Fruit fly (Drosophila melanogaster): ENCODE measurements around the gene CG32971.

Gene CG32971

DNA sequence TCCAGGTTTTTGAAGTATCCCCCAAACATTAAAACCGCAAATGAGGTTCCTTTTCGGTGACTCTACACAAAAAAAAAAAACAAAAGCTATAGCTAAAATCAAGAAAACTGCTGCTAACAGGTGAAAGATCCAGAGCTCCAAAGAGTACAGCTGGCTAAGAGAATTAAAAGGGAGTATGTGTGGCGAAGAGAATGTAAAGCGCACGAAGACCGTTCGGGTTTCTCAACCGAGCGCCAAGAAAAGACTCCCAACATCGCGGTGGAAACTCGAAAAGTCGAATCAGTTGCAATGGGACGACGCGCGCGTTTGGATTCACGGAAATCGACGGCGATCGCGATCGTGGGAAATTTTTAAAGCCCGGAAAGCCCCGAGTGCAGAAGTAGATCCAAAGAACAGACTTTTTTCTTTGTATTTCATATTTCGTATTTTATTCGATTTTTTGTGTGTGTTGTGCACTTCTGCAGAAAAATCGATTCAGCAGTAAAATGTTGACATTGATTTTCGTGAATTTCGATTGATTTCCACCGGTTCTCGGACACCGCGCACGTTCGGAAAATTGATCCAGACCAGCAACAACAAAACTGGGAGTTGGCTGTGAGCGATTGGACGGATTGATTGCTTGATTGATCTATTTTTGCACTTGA lies 26.2 kb downstream of the CG32971 start:
- TF ChIP-seq Ets98B (GFP tag; IDR thresholded peaks at IDR 0.05) (peak; percentile 19; the same call in 1 of the 2 replicates), CG15710 (tag; optimal IDR thresholded peaks at IDR 0.05) (no peak), CG13204 (GFP tag; optimal IDR thresholded peaks at IDR 0.05) (peak; percentile 19), CG12605 (GFP tag; IDR thresholded peaks at IDR 0.05) (peak; percentile 10; the same call in 1 of the 2 replicates), CG14655 (GFP tag; optimal IDR thresholded peaks at IDR 0.05) (no peak), Pif1A (GFP tag; optimal IDR thresholded peaks at IDR 0.05) (no peak), fd96Ca (GFP tag; IDR thresholded peaks at IDR 0.05) (peak; percentile 18; the same call in 1 of the 3 replicates), Pif1B (GFP tag; optimal IDR thresholded peaks at IDR 0.05) (peak; percentile 4), CG4496 (GFP tag; IDR thresholded peaks at IDR 0.05) (peak; percentile 40; the same call in 1 of the 3 replicates), CG10348 (GFP tag; IDR thresholded peaks at IDR 0.05) (no peak)

- TF ChIP-seq CG9948 (tag; optimal IDR thresholded peaks at IDR 0.05) (no peak), Pif1A (GFP tag; optimal IDR thresholded peaks at IDR 0.05) (no peak), Ets98B (GFP tag; IDR thresholded peaks at IDR 0.05) (no peak), CG32121 (GFP tag; IDR thresholded peaks at IDR 0.05) (no peak), CG34367 (tag; optimal IDR thresholded peaks at IDR 0.05) (no peak)
Measured at dm6 chr2L:14302478-14302877, 27.9 kb downstream of the CG32971 start.

DNA sequence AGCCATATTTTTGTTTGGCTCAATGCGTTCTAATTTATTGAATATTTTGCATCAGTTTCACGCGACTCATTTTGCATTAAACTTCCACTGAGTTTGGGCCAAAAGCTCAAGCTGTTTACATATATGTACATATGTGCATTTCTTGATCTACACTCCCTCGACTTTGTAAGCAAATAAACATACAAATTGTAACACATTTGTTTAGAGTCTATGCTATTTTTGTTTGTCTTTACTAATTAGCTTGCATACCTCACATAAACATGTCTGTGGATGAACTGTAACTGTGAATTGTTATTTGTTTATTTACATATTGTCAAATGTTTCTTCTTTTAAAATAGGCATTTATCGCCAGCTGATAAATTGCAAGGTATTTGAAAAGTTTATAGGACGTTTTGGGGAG lies 32.9 kb downstream of the CG32971 start:
- TF ChIP-seq fd96Ca (GFP tag; IDR thresholded peaks at IDR 0.05) = no peak
- TF ChIP-seq CG14655 (GFP tag; optimal IDR thresholded peaks at IDR 0.05) = no peak
- TF ChIP-seq EcR (GFP tag; optimal IDR thresholded peaks at IDR 0.05) = no peak
- no peak for TF ChIP-seq Snoo (tag; optimal IDR thresholded peaks at IDR 0.05)
- no peak for TF ChIP-seq CG13204 (GFP tag; optimal IDR thresholded peaks at IDR 0.05)
- no peak for TF ChIP-seq CG8159 (tag; optimal IDR thresholded peaks at IDR 0.05)
- TF ChIP-seq CG12605 (GFP tag; IDR thresholded peaks at IDR 0.05) = no peak
- no peak for TF ChIP-seq Ets98B (GFP tag; IDR thresholded peaks at IDR 0.05)

dm6 chr2L:14308232-14308631 lies 33.6 kb downstream of the CG32971 start:
- no peak for TF ChIP-seq CG9948 (tag; optimal IDR thresholded peaks at IDR 0.05)
- no peak for TF ChIP-seq CG8159 (tag; optimal IDR thresholded peaks at IDR 0.05)

DNA sequence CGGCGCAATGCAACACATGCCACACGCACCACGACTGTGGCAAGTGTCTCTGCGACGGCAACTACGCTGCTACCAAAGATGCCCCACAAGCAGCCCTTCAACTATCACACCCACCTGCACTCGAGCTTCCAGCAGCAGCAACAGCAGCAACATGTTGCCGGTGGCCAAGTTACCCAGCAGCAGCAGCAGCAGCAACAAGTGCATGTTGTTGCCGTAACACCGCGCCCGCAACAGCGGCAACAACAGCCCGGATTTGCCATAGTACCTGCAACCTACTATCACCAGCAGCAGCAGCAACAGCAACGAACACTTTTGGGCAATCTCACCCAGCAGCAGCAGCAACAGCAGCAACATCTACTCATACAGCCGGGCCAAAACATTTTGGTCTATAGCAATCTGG lies 34.0 kb downstream of the CG32971 start:
- TF ChIP-seq CG17806 (tag; optimal IDR thresholded peaks at IDR 0.05) (no peak), Pif1B (GFP tag; optimal IDR thresholded peaks at IDR 0.05) (no peak), Ets98B (GFP tag; IDR thresholded peaks at IDR 0.05) (no peak), CG13204 (GFP tag; optimal IDR thresholded peaks at IDR 0.05) (no peak), CG8159 (tag; optimal IDR thresholded peaks at IDR 0.05) (no peak), gl (tag; optimal IDR thresholded peaks at IDR 0.05) (no peak), rn (GFP tag; IDR thresholded peaks at IDR 0.05) (no peak), D1 (tag; optimal IDR thresholded peaks at IDR 0.05) (no peak), EcR (GFP tag; optimal IDR thresholded peaks at IDR 0.05) (no peak), CG12605 (GFP tag; IDR thresholded peaks at IDR 0.05) (no peak), CG4496 (GFP tag; IDR thresholded peaks at IDR 0.05) (no peak), CG34367 (tag; optimal IDR thresholded peaks at IDR 0.05) (no peak)

DNA sequence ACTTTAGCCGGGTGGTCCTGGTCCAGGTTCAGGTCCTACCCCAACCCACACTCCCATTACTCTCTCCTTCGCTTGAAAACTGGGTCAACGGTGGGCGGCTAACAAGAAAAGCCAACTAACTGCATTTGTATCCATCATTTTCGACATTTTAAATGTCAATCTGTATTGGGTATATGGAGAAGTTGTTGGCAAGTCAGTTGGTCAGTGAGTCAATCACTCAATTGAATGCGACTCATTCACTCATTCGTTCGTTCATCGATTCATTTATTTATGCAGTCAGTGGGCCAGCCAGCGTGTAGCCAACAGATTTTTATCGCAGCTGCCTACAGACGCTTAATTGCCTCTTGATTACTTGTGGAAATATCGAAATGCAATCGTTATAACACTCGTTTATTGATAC lies 42.1 kb downstream of the CG32971 start:
- TF ChIP-seq CG9948 (tag; optimal IDR thresholded peaks at IDR 0.05) (no peak), Pif1A (GFP tag; optimal IDR thresholded peaks at IDR 0.05) (no peak), CG4496 (GFP tag; IDR thresholded peaks at IDR 0.05) (no peak), CG32121 (GFP tag; IDR thresholded peaks at IDR 0.05) (no peak), EcR (GFP tag; optimal IDR thresholded peaks at IDR 0.05) (no peak), D1 (tag; optimal IDR thresholded peaks at IDR 0.05) (no peak)

dm6 chr2L:14317992-14318391 lies 43.4 kb downstream of the CG32971 start:
- TF ChIP-seq CG15710 (tag; optimal IDR thresholded peaks at IDR 0.05) (no peak), EcR (GFP tag; optimal IDR thresholded peaks at IDR 0.05) (no peak), CG17806 (tag; optimal IDR thresholded peaks at IDR 0.05) (no peak), CG8301 (tag; optimal IDR thresholded peaks at IDR 0.05) (no peak), rn (GFP tag; IDR thresholded peaks at IDR 0.05) (no peak), gl (tag; optimal IDR thresholded peaks at IDR 0.05) (no peak), D1 (tag; optimal IDR thresholded peaks at IDR 0.05) (no peak), CG9948 (tag; optimal IDR thresholded peaks at IDR 0.05) (no peak), CG8159 (tag; optimal IDR thresholded peaks at IDR 0.05) (no peak), CG34367 (tag; optimal IDR thresholded peaks at IDR 0.05) (no peak), Pif1B (GFP tag; optimal IDR thresholded peaks at IDR 0.05) (no peak), CG10348 (GFP tag; IDR thresholded peaks at IDR 0.05) (no peak), Pif1A (GFP tag; optimal IDR thresholded peaks at IDR 0.05) (no peak), CG13204 (GFP tag; optimal IDR thresholded peaks at IDR 0.05) (no peak), Snoo (tag; optimal IDR thresholded peaks at IDR 0.05) (no peak), CG12605 (GFP tag; IDR thresholded peaks at IDR 0.05) (no peak), CG14655 (GFP tag; optimal IDR thresholded peaks at IDR 0.05) (no peak), CG4496 (GFP tag; IDR thresholded peaks at IDR 0.05) (no peak), Ets98B (GFP tag; IDR thresholded peaks at IDR 0.05) (no peak), CG32121 (GFP tag; IDR thresholded peaks at IDR 0.05) (no peak)

All from whole organism, pupa.